Worm (Caenorhabditis elegans) whole organism, L4 larva: Measurements from ENCODE around the gene Y45F10B.8.
A peak's percentile ranks its signal among the peaks of the same experiment; 100 is the strongest.

ENCODE experiments used
- snpc-1.2 ChIP-seq: fragments of 200-800 bp; sonication (Bioruptor generic); IDR thresholded peaks from 2 replicates; pipeline ENCODE4 v1.3.6; 2022; ENCODE audit warnings: missing genetic modification reagents, missing genetic modification characterization, missing compliant biosample characterization

Gene Y45F10B.8

DNA sequence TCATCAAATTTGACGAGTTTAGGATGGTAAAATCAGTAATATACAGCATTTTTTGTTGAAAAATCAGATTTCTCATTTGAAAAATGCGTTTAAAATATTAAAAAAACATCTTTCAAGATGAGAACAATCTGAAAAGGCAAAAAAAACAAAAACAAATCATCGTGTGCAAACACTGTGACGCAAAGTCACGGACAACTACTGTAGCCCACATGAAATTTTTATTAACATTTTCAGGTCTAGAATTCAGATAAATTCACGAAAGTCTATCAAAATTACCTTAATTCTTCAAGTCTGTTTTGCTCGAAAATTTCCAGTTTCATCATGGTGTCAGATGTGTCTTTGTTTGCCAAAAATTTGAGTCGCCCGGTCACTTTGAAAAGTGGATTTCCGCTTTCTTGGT, 39.2 kb downstream of the Y45F10B.8 start (continued):
- TF ChIP-seq snpc-1.2, result peak; percentile 84
